Worm (Caenorhabditis elegans) whole organism, midembryonic: ENCODE results near the gene ZK354.8.

Source experiments
- T22C8.4 ChIP-seq: fragments of 200-800 bp; sonication (Bioruptor generic); IDR thresholded peaks from 2 replicates; pipeline ENCODE4 v1.3.6; 2022; ENCODE audit warnings: missing genetic modification characterization, missing compliant biosample characterization
- cog-1 ChIP-seq: sonication (generic microtip); optimal IDR thresholded peaks from 2 replicates; lab custom pipeline; 2016; ENCODE audit warnings: missing genetic modification characterization, missing compliant biosample characterization
- flt-1 ChIP-seq: fragments of 200-800 bp; sonication (Bioruptor generic); IDR thresholded peaks from 2 replicates; pipeline ENCODE4 v1.3.6; 2022; ENCODE audit warnings: missing genetic modification characterization, missing compliant biosample characterization
- klf-2 ChIP-seq: fragments of 200-800 bp; sonication (Bioruptor generic); conservative IDR thresholded peaks from 2 replicates; pipeline ENCODE4 v1.3.6; 2022; ENCODE audit warnings: missing genetic modification reagents, missing genetic modification characterization, missing compliant biosample characterization
- ref-1 ChIP-seq: fragments of 200-800 bp; sonication (Bioruptor generic); conservative IDR thresholded peaks from 2 replicates; pipeline ENCODE4 v1.3.6; 2022; ENCODE audit warnings: missing genetic modification reagents, missing genetic modification characterization, missing compliant biosample characterization
- ztf-23 ChIP-seq: fragments of 200-800 bp; sonication (Bioruptor generic); IDR thresholded peaks from 2 replicates; pipeline ENCODE4 v1.3.6; 2022; ENCODE audit warnings: missing genetic modification reagents, missing genetic modification characterization, missing compliant biosample characterization
- ztf-29 ChIP-seq: fragments of 200-800 bp; sonication (Bioruptor generic); IDR thresholded peaks from 2 replicates; pipeline ENCODE4 v1.3.6; 2022; ENCODE audit warnings: missing genetic modification reagents, missing genetic modification characterization, missing compliant biosample characterization

ce11 chrIV:5332178-5332577 is 26.2 kb upstream of the ZK354.8 start, which contains the start of gene Y4C6B.3:
- TF ChIP-seq ztf-29 (no peak), cog-1 (tag; lab: Kevin White, UChicago) (no peak), flt-1 (GFP tag; lab: Robert Waterston, UW) (no peak), klf-2 (no peak), T22C8.4 (GFP tag; lab: Robert Waterston, UW) (no peak), ztf-23 (no peak), ref-1 (GFP tag; lab: Robert Waterston, UW) (no peak)
